Worm (Caenorhabditis elegans) whole organism, L4 larva: ENCODE data around the gene mpst-3.

Source experiments
- F44E2.7 ChIP-seq: fragments of 200-800 bp; sonication (Bioruptor generic); IDR thresholded peaks from 2 replicates; pipeline ENCODE4 v2.1.2; 2022; ENCODE audit warnings: missing genetic modification characterization, missing compliant biosample characterization
- R02D3.7 ChIP-seq: fragments of 150-350 bp; sonication (generic microtip); optimal IDR thresholded peaks from 3 replicates; lab custom pipeline; 2014; ENCODE audit warnings: missing biosample characterization, missing genetic modification characterization
- Y105C5A.15 ChIP-seq: fragments of 200-800 bp; sonication (Bioruptor generic); IDR thresholded peaks from 2 replicates; pipeline ENCODE4 v1.3.6; 2022; ENCODE audit warnings: missing genetic modification characterization, missing compliant biosample characterization
- Y48G9A.11 ChIP-seq: fragments of 200-800 bp; sonication (Bioruptor generic); IDR thresholded peaks from 2 replicates; pipeline ENCODE4 v1.3.6; 2022; ENCODE audit warnings: missing genetic modification reagents, missing genetic modification characterization, missing compliant biosample characterization
- Y5F2A.4 ChIP-seq: fragments of 200-800 bp; sonication (Bioruptor generic); optimal IDR thresholded peaks from 2 replicates; lab custom pipeline; 2018; ENCODE audit warnings: mild to moderate bottlenecking, missing genetic modification characterization, missing compliant biosample characterization
- ZK337.2 ChIP-seq: fragments of 200-800 bp; sonication (Bioruptor generic); IDR thresholded peaks from 2 replicates; pipeline ENCODE4 v1.3.6; 2022; ENCODE audit warnings: missing genetic modification reagents, missing genetic modification characterization, missing compliant biosample characterization
- ZK546.5 ChIP-seq, 2 experiments: sonication (generic microtip); optimal IDR thresholded peaks; 2 replicates each; lab custom pipeline; 2017; ENCODE audit warnings: missing biosample characterization in 2 of 2, missing genetic modification characterization in 2 of 2
- aly-2 ChIP-seq: sonication (generic microtip); optimal IDR thresholded peaks from 2 replicates; lab custom pipeline; 2018; ENCODE audit warnings: missing biosample characterization, missing genetic modification characterization
- arid-1 ChIP-seq: fragments of 200-800 bp; sonication (Bioruptor generic); conservative IDR thresholded peaks from 2 replicates; pipeline ENCODE4 v1.3.6; 2022; ENCODE audit warnings: missing genetic modification reagents, missing genetic modification characterization, missing compliant biosample characterization
- ceh-20 ChIP-seq: fragments of 200-800 bp; sonication (Bioruptor generic); IDR thresholded peaks from 2 replicates; pipeline ENCODE4 v1.3.6; 2022; ENCODE audit warnings: missing genetic modification reagents, missing genetic modification characterization, missing compliant biosample characterization
- ceh-28 ChIP-seq: fragments of 150-350 bp; optimal IDR thresholded peaks from 2 replicates; lab custom pipeline; 2014; ENCODE audit warnings: missing biosample characterization, missing genetic modification reagents, missing genetic modification characterization
- ceh-32 ChIP-seq: sonication (generic microtip); optimal IDR thresholded peaks from 2 replicates; lab custom pipeline; 2016; ENCODE audit warnings: mild to moderate bottlenecking, missing genetic modification characterization, missing compliant biosample characterization; ENCODE audit not compliant: poor library complexity
- ceh-62 ChIP-seq: sonication (generic microtip); optimal IDR thresholded peaks from 2 replicates; lab custom pipeline; 2017; ENCODE audit warnings: missing biosample characterization, missing genetic modification characterization
- ceh-82 ChIP-seq: sonication (generic microtip); optimal IDR thresholded peaks from 2 replicates; lab custom pipeline; 2017; ENCODE audit warnings: missing biosample characterization, missing genetic modification characterization
- ctbp-1 ChIP-seq: fragments of 200-800 bp; sonication (Bioruptor generic); IDR thresholded peaks from 2 replicates; pipeline ENCODE4 v1.3.6; 2022; ENCODE audit warnings: missing genetic modification reagents, missing genetic modification characterization, missing compliant biosample characterization
- daf-12 ChIP-seq: fragments of 150-350 bp; optimal IDR thresholded peaks from 2 replicates; lab custom pipeline; 2014; ENCODE audit warnings: missing biosample characterization, missing genetic modification reagents, missing genetic modification characterization
- daf-16 ChIP-seq, 3 experiments: sonication (generic microtip); optimal IDR thresholded peaks; 2 replicates each; lab custom pipeline; 2016 to 2017; ENCODE audit warnings: missing genetic modification characterization in 3 of 3, missing genetic modification reagents in 3 of 3, mild to moderate bottlenecking in 2 of 3, missing compliant biosample characterization in 2 of 3, missing biosample characterization in 1 of 3, moderate library complexity in 1 of 3
- daf-19 ChIP-seq: fragments of 200-800 bp; sonication (Bioruptor generic); conservative IDR thresholded peaks from 2 replicates; pipeline ENCODE4 v1.3.6; 2022; ENCODE audit warnings: missing genetic modification characterization, missing compliant biosample characterization
- fkh-10 ChIP-seq: fragments of 150-350 bp; optimal IDR thresholded peaks from 2 replicates; lab custom pipeline; 2014; ENCODE audit warnings: missing biosample characterization, missing genetic modification reagents, missing genetic modification characterization
- hif-1 ChIP-seq, 2 experiments: sonication (generic microtip); optimal IDR thresholded peaks; 2 replicates each; lab custom pipeline; 2016 to 2017; ENCODE audit warnings: missing compliant biosample characterization in 2 of 2, missing genetic modification characterization in 2 of 2, missing genetic modification reagents in 2 of 2, missing genotype in 2 of 2, mild to moderate bottlenecking in 1 of 2
- hlh-30 ChIP-seq: sonication (generic microtip); optimal IDR thresholded peaks from 2 replicates; lab custom pipeline; 2017; ENCODE audit warnings: antibody characterized with exemption, mild to moderate bottlenecking, missing genetic modification characterization, missing compliant biosample characterization; ENCODE audit not compliant: insufficient read depth
- hmg-1.1 ChIP-seq: fragments of 200-800 bp; sonication (Bioruptor generic); IDR thresholded peaks from 2 replicates; pipeline ENCODE4 v1.3.6; 2022; ENCODE audit warnings: missing genetic modification reagents, missing genetic modification characterization, missing compliant biosample characterization
- lim-7 ChIP-seq: fragments of 200-800 bp; sonication (Bioruptor generic); IDR thresholded peaks from 2 replicates; pipeline ENCODE4 v1.3.6; 2022; ENCODE audit warnings: missing genetic modification characterization, missing compliant biosample characterization
- mdt-29 ChIP-seq: fragments of 200-800 bp; sonication (Bioruptor generic); IDR thresholded peaks from 2 replicates; pipeline ENCODE4 v1.3.6; 2022; ENCODE audit warnings: missing genetic modification reagents, missing genetic modification characterization, missing compliant biosample characterization
- mep-1 ChIP-seq: fragments of 150-350 bp; sonication (generic microtip); optimal IDR thresholded peaks from 3 replicates; lab custom pipeline; 2014; ENCODE audit warnings: missing biosample characterization, missing genetic modification characterization
- mes-2 ChIP-seq: sonication (generic microtip); optimal IDR thresholded peaks from 2 replicates; lab custom pipeline; 2016; ENCODE audit warnings: missing genotype, mild to moderate bottlenecking, missing genetic modification characterization, missing compliant biosample characterization; ENCODE audit not compliant: poor library complexity, severe bottlenecking
- nhr-11 ChIP-seq: fragments of 150-350 bp; optimal IDR thresholded peaks from 2 replicates; lab custom pipeline; 2014; ENCODE audit warnings: missing biosample characterization, missing genetic modification characterization
- nhr-111 ChIP-seq: fragments of 200-800 bp; sonication (Bioruptor generic); optimal IDR thresholded peaks from 2 replicates; lab custom pipeline; 2018; ENCODE audit warnings: mild to moderate bottlenecking, missing genetic modification characterization, missing compliant biosample characterization
- nhr-25 ChIP-seq: sonication (generic microtip); optimal IDR thresholded peaks from 2 replicates; lab custom pipeline; 2017; ENCODE audit warnings: missing genetic modification characterization, mild to moderate bottlenecking, missing compliant biosample characterization, antibody characterized with exemption, moderate library complexity, borderline replicate concordance; ENCODE audit not compliant: insufficient read depth
- nhr-48 ChIP-seq: sonication (generic microtip); optimal IDR thresholded peaks from 2 replicates; lab custom pipeline; 2016; ENCODE audit warnings: mild to moderate bottlenecking, missing genetic modification characterization, missing compliant biosample characterization
- saeg-2 ChIP-seq: fragments of 200-800 bp; sonication (Bioruptor generic); IDR thresholded peaks from 2 replicates; pipeline ENCODE4 v1.3.6; 2022; ENCODE audit warnings: missing genetic modification reagents, missing genetic modification characterization, missing compliant biosample characterization
- sdz-12 ChIP-seq: fragments of 200-800 bp; sonication (Bioruptor generic); optimal IDR thresholded peaks from 2 replicates; lab custom pipeline; 2018; ENCODE audit warnings: mild to moderate bottlenecking, missing genetic modification characterization, missing compliant biosample characterization
- skn-1 ChIP-seq: fragments of 150-350 bp; optimal IDR thresholded peaks from 2 replicates; lab custom pipeline; 2014; ENCODE audit warnings: missing biosample characterization, missing genetic modification characterization
- spr-1 ChIP-seq: sonication (generic microtip); optimal IDR thresholded peaks from 2 replicates; lab custom pipeline; 2016; ENCODE audit warnings: mild to moderate bottlenecking, missing genetic modification characterization, missing compliant biosample characterization
- spr-3 ChIP-seq: fragments of 200-800 bp; sonication (Bioruptor generic); optimal IDR thresholded peaks from 2 replicates; lab custom pipeline; 2018; ENCODE audit warnings: mild to moderate bottlenecking, missing genetic modification characterization, missing compliant biosample characterization
- tag-97 ChIP-seq: fragments of 200-800 bp; sonication (Bioruptor generic); IDR thresholded peaks from 2 replicates; pipeline ENCODE4 v1.3.6; 2022; ENCODE audit warnings: missing genetic modification characterization, missing compliant biosample characterization
- tra-1 ChIP-seq: fragments of 200-800 bp; sonication (Bioruptor generic); IDR thresholded peaks from 2 replicates; pipeline ENCODE4 v1.3.6; 2022; ENCODE audit warnings: missing genetic modification reagents, missing genetic modification characterization, missing compliant biosample characterization
- unc-39 ChIP-seq: sonication (generic microtip); optimal IDR thresholded peaks from 2 replicates; lab custom pipeline; 2017; ENCODE audit warnings: missing biosample characterization, missing genetic modification characterization
- unc-62 ChIP-seq, 3 experiments: fragments of 150-350 bp in 1 of 3; sonication (generic microtip); optimal IDR thresholded peaks in 2 of 3; peaks in 1 of 3; 1 replicate in 1 of 3; 2 replicates in 2 of 3; lab custom pipeline; 2014 to 2017; ENCODE audit warnings: missing biosample characterization in 3 of 3, missing genetic modification characterization in 3 of 3, missing genetic modification reagents in 3 of 3, missing genotype in 1 of 3
- vab-7 ChIP-seq: fragments of 200-800 bp; sonication (Bioruptor generic); IDR thresholded peaks from 2 replicates; pipeline ENCODE4 v1.3.6; 2022; ENCODE audit warnings: missing genetic modification reagents, missing genetic modification characterization, missing compliant biosample characterization
- zag-1 ChIP-seq: fragments of 150-350 bp; optimal IDR thresholded peaks from 2 replicates; lab custom pipeline; 2014; ENCODE audit warnings: missing biosample characterization, missing genetic modification characterization
- zfp-3 ChIP-seq: fragments of 200-800 bp; sonication (Bioruptor generic); conservative IDR thresholded peaks from 2 replicates; pipeline ENCODE4 v1.3.6; 2022; ENCODE audit warnings: missing genetic modification reagents, missing genetic modification characterization, missing compliant biosample characterization
- zip-2 ChIP-seq: fragments of 150-350 bp; optimal IDR thresholded peaks from 2 replicates; lab custom pipeline; 2014; ENCODE audit warnings: missing biosample characterization, missing genetic modification characterization

mpst-3 gene

DNA sequence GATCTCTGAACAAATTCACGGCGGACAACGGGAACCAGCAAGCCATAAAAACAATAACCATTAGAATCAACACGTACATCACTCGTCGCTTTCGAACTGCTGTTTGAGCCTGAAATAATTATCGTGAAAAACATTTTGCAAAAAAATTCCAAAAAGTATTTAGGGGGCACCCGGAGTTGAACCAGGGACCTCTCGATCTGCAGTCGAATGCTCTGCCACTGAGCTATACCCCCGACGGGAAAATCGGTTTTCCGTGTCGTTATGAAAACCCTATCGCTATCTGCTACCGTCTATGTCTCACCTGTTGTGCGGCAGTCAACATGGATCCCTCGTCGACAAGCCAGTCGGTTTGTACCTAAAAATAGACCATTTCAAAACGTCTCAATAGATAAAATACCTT lies 39.8 kb upstream of the mpst-3 start (continued):
- peak; percentile 70; the same call in 1 of the 2 replicates for TF ChIP-seq F44E2.7 (GFP tag; lab: Robert Waterston, UW)
- no peak for TF ChIP-seq sdz-12 (GFP tag; lab: Kevin White, UChicago)
- TF ChIP-seq zag-1 (tag; lab: Kevin White, UChicago) = no peak
- no peak for TF ChIP-seq saeg-2
- TF ChIP-seq daf-19 (GFP tag; lab: Robert Waterston, UW) = peak; percentile 55; the same call in 1 of the 2 replicates
- 0 out of 2 replicates have a peak, but pooled peaks have one; percentile 28 for TF ChIP-seq Y48G9A.11 (GFP tag; lab: Robert Waterston, UW)
- no peak for TF ChIP-seq R02D3.7 (tag; lab: Kevin White, UChicago)

DNA sequence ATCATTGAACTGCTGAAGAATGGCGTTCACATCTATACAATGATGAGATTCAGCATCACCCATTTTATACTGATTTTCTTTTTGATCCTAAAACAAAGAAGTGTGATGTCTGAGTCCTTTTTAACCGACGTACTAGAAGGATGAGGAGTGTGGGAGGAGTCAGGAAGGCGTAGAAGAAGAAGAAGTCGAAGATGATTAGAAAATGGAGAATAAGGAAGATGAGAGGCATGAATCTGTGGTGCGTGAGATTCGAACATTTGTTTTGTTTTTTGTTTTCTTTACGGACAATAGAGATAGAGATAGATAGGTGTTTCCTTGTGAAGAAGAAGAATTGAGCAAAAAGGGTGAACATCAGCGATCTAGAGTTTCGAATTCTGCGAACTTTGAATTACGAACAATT lies 36.9 kb upstream of the mpst-3 start, which contains the start of gene npr-13:
npr-13 (minus strand) TSS at position 101 of the 400 bp plus-strand sequence.
- TF ChIP-seq zfp-3 (GFP tag; lab: Robert Waterston, UW) (no peak), nhr-111 (GFP tag; lab: Kevin White, UChicago) (no peak), skn-1 (tag; lab: Kevin White, UChicago) (no peak), Y48G9A.11 (GFP tag; lab: Robert Waterston, UW) (no peak), ceh-62 (tag; lab: Kevin White, UChicago) (no peak), spr-3 (no peak), ceh-20 (no peak)
- TF ChIP-seq, all 104 proteins: peak for 0

DNA sequence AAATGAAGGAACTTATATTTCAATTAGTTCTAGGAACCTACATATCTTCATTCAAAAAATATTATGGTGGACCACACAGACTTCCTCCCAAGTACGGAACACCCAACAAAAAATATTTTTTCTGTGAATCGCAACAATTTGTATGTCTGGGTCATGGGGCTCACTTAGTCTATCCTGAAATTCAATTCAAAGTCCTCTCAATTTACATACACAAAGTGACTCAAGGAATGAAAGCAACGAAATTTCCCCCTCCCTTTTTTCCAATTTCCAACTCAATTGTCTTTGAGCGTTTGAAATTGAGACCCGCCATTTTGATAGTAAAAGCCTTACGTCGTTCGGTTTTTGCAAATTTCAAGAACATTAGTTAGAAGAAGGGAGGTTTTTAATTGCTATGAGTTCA lies 36.1 kb upstream of the mpst-3 start:
- TF ChIP-seq ZK546.5 (tag; optimal IDR thresholded peaks at IDR 0.05; lab: Kevin White, UChicago) (no peak), fkh-10 (GFP tag; lab: Kevin White, UChicago) (peak; percentile 21), hmg-1.1 (GFP tag; lab: Robert Waterston, UW) (no peak), nhr-48 (tag; lab: Kevin White, UChicago) (no peak)
- TF ChIP-seq, all 104 proteins: peak for 1

DNA sequence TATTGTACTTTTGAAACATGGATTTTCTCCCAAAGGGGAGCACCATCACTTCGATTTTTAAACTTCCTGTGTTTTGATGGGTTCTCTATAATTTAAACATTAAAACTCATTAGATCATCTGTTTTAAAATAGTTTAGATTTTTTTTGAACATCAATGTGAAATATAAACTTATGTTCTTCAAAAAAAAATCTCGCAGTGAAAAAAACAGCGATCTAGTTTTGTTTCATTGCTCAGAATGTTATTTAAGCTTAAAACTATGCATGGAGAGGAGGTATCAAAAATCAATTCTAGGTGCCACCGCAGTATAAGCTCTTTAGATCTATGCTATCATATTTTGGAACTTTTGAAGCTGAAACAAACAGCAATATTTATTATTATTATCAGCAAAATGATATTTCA lies 27.3 kb upstream of the mpst-3 start, which contains the start of gene gcy-14:
gcy-14 (minus strand) TSS at position 101 of the 400 bp plus-strand sequence.
- TF ChIP-seq daf-12 (tag; lab: Kevin White, UChicago) (no peak), hlh-30 (no peak), lim-7 (GFP tag; lab: Robert Waterston, UW) (no peak)

DNA sequence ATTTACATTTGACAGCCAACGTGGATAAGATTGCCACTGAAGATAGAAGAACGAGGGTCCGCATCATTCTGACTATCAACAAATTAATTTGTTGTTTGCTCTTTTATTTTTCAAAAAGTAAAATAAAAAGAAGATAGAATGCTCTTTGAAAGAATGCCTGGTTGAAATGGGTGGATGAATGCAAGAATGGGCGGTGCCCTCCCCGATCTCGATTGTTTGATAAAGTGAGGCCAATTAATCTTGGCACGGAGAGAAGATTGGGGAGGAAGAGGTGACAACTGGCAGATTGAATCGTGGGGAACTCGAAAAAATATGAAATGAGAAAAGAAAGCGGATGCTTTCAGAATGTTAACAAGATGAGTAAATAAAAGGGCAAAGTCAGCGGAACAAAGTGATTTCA lies 24.1 kb upstream of the mpst-3 start, which contains the start of gene ZC412.3:
ZC412.3 (minus strand) TSS at position 183 of the 400 bp plus-strand sequence.
- TF ChIP-seq Y105C5A.15 = no peak
- TF ChIP-seq ZK337.2 (GFP tag; lab: Robert Waterston, UW) = no peak
- no peak for TF ChIP-seq ctbp-1
- TF ChIP-seq ceh-28 (tag; lab: Kevin White, UChicago) = no peak
- TF ChIP-seq tag-97 (GFP tag; lab: Robert Waterston, UW) = no peak
- no peak for TF ChIP-seq mdt-29 (GFP tag; lab: Robert Waterston, UW)
- TF ChIP-seq mes-2 = no peak
- TF ChIP-seq unc-39 (tag; lab: Kevin White, UChicago) = no peak
- no peak for TF ChIP-seq spr-1 (tag; lab: Kevin White, UChicago)
- TF ChIP-seq hif-1 (tag; optimal IDR thresholded peaks at IDR 0.05; lab: Kevin White, UChicago) = no peak
- peak; percentile 37 for TF ChIP-seq nhr-11 (tag; lab: Kevin White, UChicago)
- TF ChIP-seq mep-1 = no peak
- TF ChIP-seq Y5F2A.4 (GFP tag; lab: Kevin White, UChicago) = no peak
- no peak for TF ChIP-seq nhr-25 (tag; lab: Kevin White, UChicago)
- peak in 1 of 2 experiments; percentile 60 for TF ChIP-seq daf-16 (GFP tag; optimal IDR thresholded peaks at IDR 0.05; lab: Kevin White, UChicago)
- no peak for TF ChIP-seq daf-16 (tag; optimal IDR thresholded peaks at IDR 0.05; lab: Kevin White, UChicago)
- TF ChIP-seq tra-1 = no peak
- no peak for TF ChIP-seq zip-2 (tag; lab: Kevin White, UChicago)
- TF ChIP-seq arid-1 (GFP tag; lab: Robert Waterston, UW) = no peak
- TF ChIP-seq aly-2 (tag; lab: Kevin White, UChicago) = no peak
- TF ChIP-seq R02D3.7 (tag; lab: Kevin White, UChicago) = no peak
- TF ChIP-seq vab-7 (GFP tag; lab: Robert Waterston, UW) = no peak
- no peak for TF ChIP-seq ceh-82 (tag; lab: Kevin White, UChicago)
- peak in 1 of 2 experiments; percentile 10 for TF ChIP-seq unc-62 (GFP tag; optimal IDR thresholded peaks at IDR 0.05 in 1 of 2; lab: Kevin White, UChicago)
- no peak for TF ChIP-seq unc-62 (tag; optimal IDR thresholded peaks at IDR 0.05; lab: Kevin White, UChicago)
- no peak for TF ChIP-seq ceh-32 (tag; lab: Kevin White, UChicago)
